Fruit fly (Drosophila melanogaster): Measurements from ENCODE around the gene Zw10.

Zw10 gene

DNA sequence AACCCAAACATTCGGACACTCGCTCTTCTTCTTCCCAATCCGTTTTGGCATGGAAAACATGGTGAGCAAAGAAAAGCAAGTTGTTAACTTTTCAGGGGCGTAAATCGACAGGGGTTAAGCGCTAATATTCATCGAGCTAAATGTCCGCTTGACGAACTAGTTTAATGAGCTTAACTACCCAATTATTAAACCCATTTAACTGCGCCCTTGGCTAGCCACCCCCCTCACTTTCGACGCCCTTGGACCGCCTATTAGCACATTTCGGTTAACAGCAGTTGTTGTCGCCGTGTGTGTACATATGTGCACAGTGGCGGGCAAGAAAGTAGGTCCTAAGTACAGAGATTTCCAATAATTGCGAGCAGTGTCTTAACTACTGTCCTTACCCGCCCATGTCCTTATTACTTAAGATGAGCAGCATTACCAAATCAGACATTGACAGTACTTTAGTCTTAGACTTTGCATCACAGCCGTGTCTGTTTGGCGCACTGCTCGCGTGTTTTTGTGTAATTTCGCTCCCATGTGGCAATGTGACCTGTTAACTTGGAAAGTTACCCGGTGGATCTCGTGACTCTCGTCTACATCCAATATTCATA, 14.5 kb upstream of the Zw10 start (continued):
- peak; percentile 95 for TF ChIP-seq CG3919 (GFP tag; optimal IDR thresholded peaks at IDR 0.05)
- peak; percentile 88 for TF ChIP-seq CG11762 (GFP tag; optimal IDR thresholded peaks at IDR 0.05; ENCODE audit: insufficient read depth)
- TF ChIP-seq CG1621 (tag; optimal IDR thresholded peaks at IDR 0.05): peak; percentile 81
- peak; percentile 96 for TF ChIP-seq OdsH (GFP tag; optimal IDR thresholded peaks at IDR 0.05)
- peak; percentile 97 for TF ChIP-seq svp (GFP tag)
- TF ChIP-seq CG11294 (GFP tag; IDR thresholded peaks at IDR 0.05): peak; percentile 92
- TF ChIP-seq fd85E (GFP tag; optimal IDR thresholded peaks at IDR 0.05): peak; percentile 56
- peak; percentile 95 for TF ChIP-seq CG7368 (GFP tag; optimal IDR thresholded peaks at IDR 0.05)
- TF ChIP-seq CG6163 (GFP tag; IDR thresholded peaks at IDR 0.05): peak; percentile 96
- TF ChIP-seq Met (GFP tag; optimal IDR thresholded peaks at IDR 0.05): peak; percentile 92
- TF ChIP-seq CG6792 (GFP tag; optimal IDR thresholded peaks at IDR 0.05): peak; percentile 97
- peak; percentile 91 for TF ChIP-seq Eip75B (GFP tag; optimal IDR thresholded peaks at IDR 0.05)
- TF ChIP-seq fd59A (GFP tag; optimal IDR thresholded peaks at IDR 0.05): peak; percentile 71
- TF ChIP-seq Ets21C (GFP tag; optimal IDR thresholded peaks at IDR 0.05): peak; percentile 92
- peak; percentile 96 for TF ChIP-seq pdm3 (GFP tag; optimal IDR thresholded peaks at IDR 0.05)
- TF ChIP-seq CG8319 (GFP tag; optimal IDR thresholded peaks at IDR 0.05): peak; percentile 93
- peak; percentile 78 for TF ChIP-seq CG10669 (GFP tag; optimal IDR thresholded peaks at IDR 0.05)
- TF ChIP-seq Eip93F (GFP tag; optimal IDR thresholded peaks at IDR 0.05): peak; percentile 92
- TF ChIP-seq CG15336 (GFP tag; IDR thresholded peaks at IDR 0.05): peak; percentile 95
- TF ChIP-seq Lpt (GFP tag; optimal IDR thresholded peaks at IDR 0.05): peak; percentile 92
- peak; percentile 98 for TF ChIP-seq eg (GFP tag; IDR thresholded peaks at IDR 0.05)
- TF ChIP-seq CG8119 (GFP tag; IDR thresholded peaks at IDR 0.05): peak; percentile 93
- TF ChIP-seq Gug (GFP tag; IDR thresholded peaks at IDR 0.05): peak; percentile 93
- peak; percentile 31 for TF ChIP-seq CG9139 (GFP tag; optimal IDR thresholded peaks at IDR 0.05)
- TF ChIP-seq ss (GFP tag; optimal IDR thresholded peaks at IDR 0.05): peak; percentile 43 to 54

- TF ChIP-seq eg (GFP tag; IDR thresholded peaks at IDR 0.05) (no peak), pdm3 (GFP tag; optimal IDR thresholded peaks at IDR 0.05) (no peak), svp (GFP tag) (peak; percentile 68), achi (GFP tag; optimal IDR thresholded peaks at IDR 0.05) (no peak), fkh (GFP tag; optimal IDR thresholded peaks at IDR 0.05) (peak; percentile 59)
Observed at dm6 chrX:2590607-2591006, 13.4 kb upstream of the Zw10 start.

dm6 chrX:2591315-2591999, 12.5 kb upstream of the Zw10 start:
- TF ChIP-seq Eip93F (GFP tag; optimal IDR thresholded peaks at IDR 0.05) (no peak), CG8319 (GFP tag; optimal IDR thresholded peaks at IDR 0.05) (no peak), dsx (GFP tag; optimal IDR thresholded peaks at IDR 0.05; ENCODE audit: poor library complexity, severe bottlenecking) (no peak), Hr4 (GFP tag; optimal IDR thresholded peaks at IDR 0.05) (no peak), esn (GFP tag; optimal IDR thresholded peaks at IDR 0.05) (peak; percentile 1), topi (GFP tag; optimal IDR thresholded peaks at IDR 0.05) (peak; percentile 8), CG8632 (GFP tag; optimal IDR thresholded peaks at IDR 0.05) (no peak), Smox (GFP tag; optimal IDR thresholded peaks at IDR 0.05) (peak; percentile 13), CG6792 (GFP tag; optimal IDR thresholded peaks at IDR 0.05) (no peak), CG4318 (GFP tag; optimal IDR thresholded peaks at IDR 0.05) (no peak), Ets21C (GFP tag; optimal IDR thresholded peaks at IDR 0.05) (no peak), Eip75B (GFP tag; optimal IDR thresholded peaks at IDR 0.05) (no peak), Eip78C (GFP tag) (peak; percentile 64), Ets96B (tag; optimal IDR thresholded peaks at IDR 0.05) (no peak), Hr38 (GFP tag; optimal IDR thresholded peaks at IDR 0.05) (no peak), Lpt (GFP tag; optimal IDR thresholded peaks at IDR 0.05) (no peak), vri (GFP tag; optimal IDR thresholded peaks at IDR 0.05) (peak; percentile 67), Met (GFP tag; optimal IDR thresholded peaks at IDR 0.05) (peak; percentile 13), CG11762 (GFP tag; optimal IDR thresholded peaks at IDR 0.05; ENCODE audit: insufficient read depth) (no peak), svp (GFP tag) (peak; percentile 72), fkh (GFP tag; optimal IDR thresholded peaks at IDR 0.05) (peak; percentile 3), fd59A (GFP tag; optimal IDR thresholded peaks at IDR 0.05) (no peak), CG31627 (GFP tag; optimal IDR thresholded peaks at IDR 0.05) (no peak), OdsH (GFP tag; optimal IDR thresholded peaks at IDR 0.05) (no peak), CG15336 (GFP tag; IDR thresholded peaks at IDR 0.05) (no peak), salr (GFP tag; optimal IDR thresholded peaks at IDR 0.05) (no peak), net (GFP tag; optimal IDR thresholded peaks at IDR 0.05) (no peak), CG8119 (GFP tag; IDR thresholded peaks at IDR 0.05) (no peak), CG6163 (GFP tag; IDR thresholded peaks at IDR 0.05) (no peak)

Data from whole organism, prepupa.